Fruit fly (Drosophila melanogaster): ENCODE results near the gene Gnpnat.

Gene Gnpnat

DNA sequence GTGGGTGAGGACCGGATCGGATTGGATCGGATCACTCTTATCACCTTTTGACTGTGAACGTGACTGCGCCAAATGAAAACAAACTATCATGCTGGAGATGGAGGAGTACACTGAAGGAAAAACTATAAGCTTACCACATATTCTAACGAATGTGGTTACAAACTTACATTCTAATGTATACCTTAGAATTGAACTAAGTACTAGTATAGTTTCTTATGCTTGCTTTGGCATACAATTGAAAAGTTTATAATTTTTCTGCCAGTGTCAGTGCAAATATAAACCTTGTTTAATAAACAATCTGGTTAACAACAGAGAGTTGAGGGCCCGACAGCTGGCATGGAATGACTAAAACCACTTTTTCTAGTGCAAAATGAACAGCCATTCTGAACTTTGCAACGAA lies 20.6 kb upstream of the Gnpnat start (continued):
- TF ChIP-seq Nf-YA (GFP tag; IDR thresholded peaks at IDR 0.05) (0 out of 2 replicates have a peak, but pooled peaks have one; percentile 19), Fer3 (tag; optimal IDR thresholded peaks at IDR 0.05) (peak; percentile 3), dmrt11E (tag; optimal IDR thresholded peaks at IDR 0.05) (peak; percentile 17), PHDP (tag; optimal IDR thresholded peaks at IDR 0.05) (peak; percentile 30), CG12104 (GFP tag; optimal IDR thresholded peaks at IDR 0.05) (no peak), fd96Cb (tag; optimal IDR thresholded peaks at IDR 0.05) (peak; percentile 45), CG12391 (tag; optimal IDR thresholded peaks at IDR 0.05) (peak; percentile 39), Oli (tag; optimal IDR thresholded peaks at IDR 0.05) (peak; percentile 28), CG15601 (tag; optimal IDR thresholded peaks at IDR 0.05) (peak; percentile 0), ind (GFP tag; optimal IDR thresholded peaks at IDR 0.05) (peak; percentile 36), CG30403 (GFP tag; optimal IDR thresholded peaks at IDR 0.05) (peak; percentile 49), Hsf (GFP tag; optimal IDR thresholded peaks at IDR 0.05) (peak; percentile 13), otp (GFP tag; IDR thresholded peaks at IDR 0.05) (0 out of 3 replicates have a peak, but pooled peaks have one; percentile 47), CG6689 (GFP tag; IDR thresholded peaks at IDR 0.05) (0 out of 2 replicates have a peak, but pooled peaks have one; percentile 22), CG12942 (GFP tag; optimal IDR thresholded peaks at IDR 0.05) (peak; percentile 14), CG32532 (GFP tag; IDR thresholded peaks at IDR 0.05) (peak; percentile 8; the same call in 1 of the 2 replicates), cad (GFP tag; optimal IDR thresholded peaks at IDR 0.05) (no peak), HLH3B (GFP tag; IDR thresholded peaks at IDR 0.05) (peak; percentile 43), ranshi (GFP tag; IDR thresholded peaks at IDR 0.05) (peak; percentile 26; the same call in 1 of the 2 replicates), CG7556 (GFP tag; optimal IDR thresholded peaks at IDR 0.05) (no peak), CG8388 (GFP tag; optimal IDR thresholded peaks at IDR 0.05) (peak; percentile 53), Antp (GFP tag; optimal IDR thresholded peaks at IDR 0.05) (peak; percentile 13), so (GFP tag; IDR thresholded peaks at IDR 0.05) (peak; percentile 24; the same call in 1 of the 3 replicates), tap (tag; optimal IDR thresholded peaks at IDR 0.05) (peak; percentile 22), sob (GFP tag; IDR thresholded peaks at IDR 0.05) (no peak), Opbp (GFP tag; IDR thresholded peaks at IDR 0.05; ENCODE audit: partially characterized antibody) (no peak), nmo (GFP tag; optimal IDR thresholded peaks at IDR 0.05) (peak; percentile 25), cato (GFP tag; optimal IDR thresholded peaks at IDR 0.05; ENCODE audit: borderline replicate concordance) (no peak), pum (GFP tag; optimal IDR thresholded peaks at IDR 0.05) (peak; percentile 6), onecut (GFP tag; IDR thresholded peaks at IDR 0.05) (peak; percentile 9; the same call in 1 of the 2 replicates), CG17361 (GFP tag; IDR thresholded peaks at IDR 0.05) (0 out of 3 replicates have a peak, but pooled peaks have one; percentile 16), CG7839 (tag; optimal IDR thresholded peaks at IDR 0.05) (peak; percentile 54), phol (tag; optimal IDR thresholded peaks at IDR 0.05) (peak; percentile 50), CG4820 (GFP tag; optimal IDR thresholded peaks at IDR 0.05) (peak; percentile 47), sisA (GFP tag; IDR thresholded peaks at IDR 0.05) (peak; percentile 59), Hr78 (GFP tag; optimal IDR thresholded peaks at IDR 0.05) (peak in 1 of 2 experiments; percentile 31), Ssrp (tag; optimal IDR thresholded peaks at IDR 0.05) (peak; percentile 48), CG11504 (tag; optimal IDR thresholded peaks at IDR 0.05) (peak; percentile 55), salm (tag; optimal IDR thresholded peaks at IDR 0.05) (peak; percentile 32), fd64A (GFP tag; optimal IDR thresholded peaks at IDR 0.05) (no peak), Sox102F (GFP tag; optimal IDR thresholded peaks at IDR 0.05) (peak; percentile 73), slbo (GFP tag; IDR thresholded peaks at IDR 0.05) (peak; percentile 65), gfzf (GFP tag; optimal IDR thresholded peaks at IDR 0.05) (no peak), dysf (GFP tag; IDR thresholded peaks at IDR 0.05) (peak; percentile 30; the same call in 1 of the 3 replicates), jumu (GFP tag; optimal IDR thresholded peaks at IDR 0.05) (no peak), CG13424 (tag; optimal IDR thresholded peaks at IDR 0.05) (peak; percentile 22), jing (GFP tag; optimal IDR thresholded peaks at IDR 0.05) (peak; percentile 41), Xbp1 (GFP tag; optimal IDR thresholded peaks at IDR 0.05) (peak; percentile 29), zfh1 (GFP tag; IDR thresholded peaks at IDR 0.05) (peak; percentile 52; the same call in 1 of the 3 replicates), E2f1 (GFP tag; IDR thresholded peaks at IDR 0.05) (0 out of 2 replicates have a peak, but pooled peaks have one; percentile 15)
